Worm (Caenorhabditis elegans) whole organism, L2 larva: ENCODE measurements around the gene srw-133.
A peak's percentile ranks its signal among the peaks of the same experiment; 100 is the strongest.

Experiments
- F13H6.1 ChIP-seq: sonication (generic microtip); optimal IDR thresholded peaks from 2 replicates; lab custom pipeline; 2016; ENCODE audit warnings: missing genetic modification characterization, missing compliant biosample characterization
- ZK546.5 ChIP-seq: sonication (generic microtip); optimal IDR thresholded peaks from 2 replicates; lab custom pipeline; 2017; ENCODE audit warnings: missing biosample characterization, missing genetic modification characterization
- aly-2 ChIP-seq: fragments of 150-350 bp; optimal IDR thresholded peaks from 2 replicates; lab custom pipeline; 2014; ENCODE audit warnings: missing biosample characterization, missing genetic modification characterization
- ceh-16 ChIP-seq: fragments of 150-350 bp; optimal IDR thresholded peaks from 2 replicates; lab custom pipeline; 2014; ENCODE audit warnings: missing biosample characterization, missing genetic modification characterization
- ceh-82 ChIP-seq: fragments of 150-350 bp; optimal IDR thresholded peaks from 2 replicates; lab custom pipeline; 2014; ENCODE audit warnings: missing biosample characterization, missing genetic modification characterization
- dmd-4 ChIP-seq: sonication (generic microtip); optimal IDR thresholded peaks from 2 replicates; lab custom pipeline; 2017; ENCODE audit warnings: missing biosample characterization, missing genetic modification characterization
- egl-27 ChIP-seq: sonication (generic microtip); optimal IDR thresholded peaks from 3 replicates; lab custom pipeline; 2017; ENCODE audit warnings: missing biosample characterization, missing genetic modification reagents, missing genetic modification characterization
- elt-1 ChIP-seq: fragments of 150-350 bp; optimal IDR thresholded peaks from 2 replicates; lab custom pipeline; 2014; ENCODE audit warnings: missing biosample characterization, missing genetic modification characterization
- elt-3 ChIP-seq: sonication (generic microtip); optimal IDR thresholded peaks from 2 replicates; lab custom pipeline; 2017; ENCODE audit warnings: missing biosample characterization, missing genetic modification characterization
- fos-1 ChIP-seq: fragments of 150-350 bp; optimal IDR thresholded peaks from 2 replicates; lab custom pipeline; 2014; ENCODE audit warnings: missing biosample characterization, missing genetic modification characterization
- gmeb-1 ChIP-seq: fragments of 150-350 bp; optimal IDR thresholded peaks from 2 replicates; lab custom pipeline; 2014; ENCODE audit warnings: missing biosample characterization, missing genetic modification characterization
- lin-11 ChIP-seq: fragments of 150-350 bp; sonication (generic microtip); optimal IDR thresholded peaks from 2 replicates; lab custom pipeline; 2014; ENCODE audit warnings: missing biosample characterization, missing genetic modification characterization, inconsistent platforms, mixed read lengths
- lin-13 ChIP-seq: fragments of 150-350 bp; optimal IDR thresholded peaks from 2 replicates; lab custom pipeline; 2014; ENCODE audit warnings: missing biosample characterization, missing genetic modification reagents, missing genetic modification characterization
- lsy-2 ChIP-seq, 2 experiments: fragments of 150-350 bp in 1 of 2; sonication (generic microtip) in 1 of 2; optimal IDR thresholded peaks; 2 replicates each; lab custom pipeline; 2014 to 2017; ENCODE audit warnings: missing biosample characterization in 2 of 2, missing genetic modification characterization in 2 of 2
- mab-5 ChIP-seq: fragments of 150-350 bp; optimal IDR thresholded peaks from 2 replicates; lab custom pipeline; 2014; ENCODE audit warnings: missing biosample characterization, missing genetic modification characterization
- mdl-1 ChIP-seq, 2 experiments: fragments of 150-350 bp in 1 of 2; sonication (generic microtip) in 1 of 2; optimal IDR thresholded peaks; 2 replicates each; lab custom pipeline; 2017; ENCODE audit warnings: missing biosample characterization in 2 of 2, missing genetic modification characterization in 2 of 2
- nhr-10 ChIP-seq: sonication (generic microtip); optimal IDR thresholded peaks from 2 replicates; lab custom pipeline; 2017; ENCODE audit warnings: missing biosample characterization, missing genetic modification characterization
- nhr-12 ChIP-seq: fragments of 150-350 bp; optimal IDR thresholded peaks from 2 replicates; lab custom pipeline; 2014; ENCODE audit warnings: missing biosample characterization, missing genetic modification characterization
- nhr-129 ChIP-seq: fragments of 150-350 bp; optimal IDR thresholded peaks from 2 replicates; lab custom pipeline; 2014; ENCODE audit warnings: missing biosample characterization, missing genetic modification characterization
- nhr-21 ChIP-seq: fragments of 150-350 bp; optimal IDR thresholded peaks from 2 replicates; lab custom pipeline; 2014; ENCODE audit warnings: missing biosample characterization, missing genetic modification characterization
- nhr-23 ChIP-seq: fragments of 150-350 bp; optimal IDR thresholded peaks from 2 replicates; lab custom pipeline; 2014; ENCODE audit warnings: missing biosample characterization, missing genetic modification reagents, missing genetic modification characterization
- nhr-237 ChIP-seq: fragments of 150-350 bp; optimal IDR thresholded peaks from 2 replicates; lab custom pipeline; 2014; ENCODE audit warnings: missing biosample characterization, missing genetic modification characterization
- nhr-6 ChIP-seq: fragments of 150-350 bp; optimal IDR thresholded peaks from 2 replicates; lab custom pipeline; 2014; ENCODE audit warnings: missing biosample characterization, missing genetic modification characterization
- peb-1 ChIP-seq: fragments of 150-350 bp; optimal IDR thresholded peaks from 2 replicates; lab custom pipeline; 2014; ENCODE audit warnings: missing biosample characterization, missing genetic modification characterization
- sem-4 ChIP-seq: fragments of 150-350 bp; optimal IDR thresholded peaks from 2 replicates; lab custom pipeline; 2014; ENCODE audit warnings: missing biosample characterization, missing genetic modification reagents, missing genetic modification characterization
- skn-1 ChIP-seq: sonication (generic microtip); optimal IDR thresholded peaks from 2 replicates; lab custom pipeline; 2017; ENCODE audit warnings: missing biosample characterization, missing genetic modification characterization
- sma-3 ChIP-seq: sonication (generic microtip); optimal IDR thresholded peaks from 2 replicates; lab custom pipeline; 2016; ENCODE audit warnings: missing genetic modification reagents, missing genetic modification characterization, missing compliant biosample characterization
- snpc-4 ChIP-seq: fragments of 150-350 bp; optimal IDR thresholded peaks from 2 replicates; lab custom pipeline; 2014; ENCODE audit warnings: missing biosample characterization, missing genetic modification characterization
- unc-39 ChIP-seq: fragments of 150-350 bp; optimal IDR thresholded peaks from 2 replicates; lab custom pipeline; 2014; ENCODE audit warnings: missing biosample characterization, missing genetic modification characterization
- unc-62 ChIP-seq: fragments of 150-350 bp; optimal IDR thresholded peaks from 2 replicates; lab custom pipeline; 2014; ENCODE audit warnings: missing biosample characterization, missing genetic modification reagents, missing genetic modification characterization
- zag-1 ChIP-seq: fragments of 150-350 bp; optimal IDR thresholded peaks from 2 replicates; lab custom pipeline; 2014; ENCODE audit warnings: missing biosample characterization, missing genetic modification characterization
- ztf-1 ChIP-seq: fragments of 200-800 bp; sonication (Bioruptor generic); conservative IDR thresholded peaks from 2 replicates; pipeline ENCODE4 v1.3.6; 2022; ENCODE audit warnings: missing genetic modification characterization, missing compliant biosample characterization
- ztf-11 ChIP-seq: sonication (generic microtip); optimal IDR thresholded peaks from 2 replicates; lab custom pipeline; 2017; ENCODE audit warnings: missing biosample characterization, missing genetic modification characterization

Gene srw-133

ce11 chrV:4081283-4081682, 33.2 kb downstream of the srw-133 start, which contains the start of gene srh-211:
TSS of gene srh-211 (minus strand) at chrV:4081383.
- TF ChIP-seq peb-1 (tag; lab: Kevin White, UChicago), result no peak
- no peak for TF ChIP-seq aly-2 (tag; lab: Kevin White, UChicago)
- no peak for TF ChIP-seq lsy-2 (tag; optimal IDR thresholded peaks at IDR 0.05; lab: Kevin White, UChicago)
- TF ChIP-seq F13H6.1 (tag; lab: Kevin White, UChicago), result no peak
- no peak for TF ChIP-seq unc-62 (GFP tag; lab: Kevin White, UChicago)
- TF ChIP-seq nhr-237 (tag; lab: Kevin White, UChicago), result no peak
- TF ChIP-seq mab-5 (tag; lab: Kevin White, UChicago), result no peak
- no peak for TF ChIP-seq lin-11 (tag; lab: Kevin White, UChicago)
- TF ChIP-seq ceh-82 (tag; lab: Kevin White, UChicago), result no peak
- TF ChIP-seq sma-3 (GFP tag; lab: Kevin White, UChicago), result no peak
- no peak for TF ChIP-seq unc-39 (tag; lab: Kevin White, UChicago)
- TF ChIP-seq ztf-11 (tag; lab: Kevin White, UChicago), result no peak
- TF ChIP-seq elt-1 (tag; lab: Kevin White, UChicago), result no peak
- no peak for TF ChIP-seq fos-1 (tag; lab: Kevin White, UChicago)
- no peak for TF ChIP-seq skn-1 (tag; lab: Kevin White, UChicago)
- no peak for TF ChIP-seq nhr-23
- no peak for TF ChIP-seq nhr-21 (tag; lab: Kevin White, UChicago)

- no peak for TF ChIP-seq nhr-21 (tag; lab: Kevin White, UChicago)
- no peak for TF ChIP-seq nhr-6
- TF ChIP-seq nhr-129 (tag; lab: Kevin White, UChicago), result no peak
- no peak for TF ChIP-seq snpc-4 (tag; lab: Kevin White, UChicago)
- TF ChIP-seq nhr-12, result no peak
- TF ChIP-seq F13H6.1 (tag; lab: Kevin White, UChicago), result no peak
- TF ChIP-seq zag-1 (tag; lab: Kevin White, UChicago), result no peak
- no peak for TF ChIP-seq ceh-16
- no peak for TF ChIP-seq nhr-10
- TF ChIP-seq mab-5 (tag; lab: Kevin White, UChicago), result no peak
- no peak for TF ChIP-seq lin-13 (GFP tag; lab: Kevin White, UChicago)
- no peak for TF ChIP-seq unc-39 (tag; lab: Kevin White, UChicago)
- TF ChIP-seq peb-1 (tag; lab: Kevin White, UChicago), result no peak
- TF ChIP-seq egl-27 (tag; lab: Kevin White, UChicago), result no peak
- TF ChIP-seq ztf-1, result no peak
- no peak for TF ChIP-seq nhr-23
These were observed 34.0 kb downstream of the srw-133 start for ce11 chrV:4080546-4080945.

ce11 chrV:4073455-4073854, 41.1 kb downstream of the srw-133 start, which contains the start of gene otpl-2:
TSS of gene otpl-2 (plus strand) at chrV:4073755.
- TF ChIP-seq ztf-1, result no peak
- TF ChIP-seq dmd-4 (tag; lab: Kevin White, UChicago), result no peak
- TF ChIP-seq sem-4 (tag; lab: Kevin White, UChicago), result no peak
- TF ChIP-seq lsy-2 (tag; optimal IDR thresholded peaks at IDR 0.05; lab: Kevin White, UChicago), result no peak
- no peak for TF ChIP-seq mdl-1 (tag; optimal IDR thresholded peaks at IDR 0.05; lab: Kevin White, UChicago)
- TF ChIP-seq elt-3 (tag; lab: Kevin White, UChicago), result no peak
- no peak for TF ChIP-seq ZK546.5 (tag; lab: Kevin White, UChicago)
- TF ChIP-seq nhr-10, result no peak
- TF ChIP-seq elt-1 (tag; lab: Kevin White, UChicago), result no peak
- TF ChIP-seq, all 48 proteins: peak for 0

- TF ChIP-seq lsy-2 (tag; optimal IDR thresholded peaks at IDR 0.05; lab: Kevin White, UChicago), result peak; percentile 63 to 89
- peak; percentile 36 for TF ChIP-seq gmeb-1 (tag; lab: Kevin White, UChicago)
- TF ChIP-seq, all 48 proteins: peak for 2; not testable (repeated sequence) for 46
These were observed 50.9 kb downstream of the srw-133 start for ce11 chrV:4063559-4064164.
